Fruit fly (Drosophila melanogaster) ovary, adult (tissue): Measurements from ENCODE around the gene CG11356.
"Not testable (repeated sequence)": the region's sequence is repeated elsewhere in the genome, so short reads cannot be mapped to it uniquely, and the experiment has no call there.

Source experiments
- CG17801 ChIP-seq: fragments of 200-800 bp; optimal IDR thresholded peaks from 2 replicates; lab custom pipeline; 2019; ENCODE audit warnings: missing biosample characterization, mild to moderate bottlenecking, missing genetic modification characterization, moderate library complexity; ENCODE audit not compliant: partially characterized antibody

The CG11356 gene

DNA sequence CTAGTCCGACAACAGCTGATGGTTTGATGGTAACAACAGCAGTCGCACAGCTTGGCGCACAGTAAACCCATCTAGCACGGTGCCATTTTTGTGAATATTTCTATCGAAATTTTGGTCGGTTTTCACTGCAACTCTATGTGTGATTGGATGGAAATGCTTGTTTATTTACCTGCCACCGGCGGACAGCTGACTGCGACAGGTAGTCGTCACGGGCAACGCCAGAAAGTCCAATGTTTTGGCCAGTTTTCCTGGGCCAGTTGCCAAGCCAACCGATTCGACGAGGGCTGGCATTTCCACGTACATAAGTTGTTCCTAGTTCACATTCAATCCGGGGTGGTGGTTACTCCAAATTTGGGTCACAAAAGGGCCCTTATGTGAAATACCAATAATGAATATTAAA lies at the start of gene CG11356:
TSS of gene CG11356 (minus strand) at position 101 of the 400 bp plus-strand sequence.
- TF ChIP-seq CG17801 (GFP tag; lab: Kevin White, UChicago) = no peak

DNA sequence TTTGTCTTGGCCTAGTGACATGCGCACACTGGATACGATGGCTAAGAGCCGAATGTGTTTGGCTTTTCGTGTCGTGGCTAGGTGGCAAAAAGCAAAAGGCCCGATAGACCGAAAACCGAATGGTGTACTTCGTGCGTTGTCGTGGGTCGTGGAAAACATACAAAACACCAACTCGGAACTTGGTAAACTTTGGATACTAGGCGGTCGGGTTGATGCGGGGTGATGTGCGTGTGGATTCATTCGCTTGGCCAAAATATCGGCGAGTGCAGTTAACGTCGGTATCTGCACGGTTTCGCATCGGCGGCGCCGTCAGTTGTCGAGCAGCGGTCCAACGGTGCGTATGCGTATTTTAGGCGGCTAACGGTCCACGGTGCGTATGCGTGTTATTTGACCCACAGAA lies 24.4 kb upstream of the CG11356 start:
- TF ChIP-seq CG17801 (GFP tag; lab: Kevin White, UChicago) = no peak

DNA sequence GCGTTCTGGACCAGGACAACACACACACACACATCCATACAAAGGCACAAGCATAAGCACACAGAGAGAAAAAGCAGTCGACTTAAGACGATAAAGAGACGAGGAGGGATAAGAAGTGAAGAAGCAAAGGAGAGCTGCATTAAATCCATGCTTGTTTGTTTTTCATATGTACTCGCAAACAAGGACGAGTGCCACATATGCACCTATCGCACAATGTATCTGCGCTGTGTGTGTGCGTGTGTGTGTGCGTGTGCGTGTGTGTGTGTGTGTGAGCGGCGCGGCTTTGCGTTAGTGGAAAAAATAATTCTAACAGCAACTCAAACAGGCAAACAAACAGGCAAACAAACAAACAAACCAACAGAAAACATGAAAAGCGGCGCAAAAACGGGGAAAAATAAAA lies 15.7 kb upstream of the CG11356 start:
- TF ChIP-seq CG17801 (GFP tag; lab: Kevin White, UChicago) = no peak

DNA sequence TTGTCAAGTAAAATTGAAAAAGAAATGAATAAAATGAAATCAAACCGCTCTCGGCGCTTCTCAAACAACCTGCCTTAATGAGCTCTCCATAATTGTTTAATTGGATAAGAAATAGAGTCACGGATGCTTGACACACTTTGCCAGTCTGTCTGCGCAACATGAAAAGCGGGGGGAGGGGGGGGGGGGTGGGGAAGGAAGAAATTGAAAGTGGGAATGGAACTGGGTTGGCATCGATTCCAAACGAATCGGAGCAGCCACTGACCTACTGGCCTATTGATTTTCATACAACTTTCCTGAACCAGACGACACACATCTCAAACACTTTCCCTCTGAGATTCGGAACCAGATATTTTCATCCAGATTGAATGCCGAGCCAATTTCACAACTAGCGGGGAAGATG lies 3.3 kb upstream of the CG11356 start, which contains the start of gene CG2750:
TSS of gene CG2750 (plus strand) at position 301 of the 400 bp plus-strand sequence.
- TF ChIP-seq CG17801 (GFP tag; lab: Kevin White, UChicago) = no peak

DNA sequence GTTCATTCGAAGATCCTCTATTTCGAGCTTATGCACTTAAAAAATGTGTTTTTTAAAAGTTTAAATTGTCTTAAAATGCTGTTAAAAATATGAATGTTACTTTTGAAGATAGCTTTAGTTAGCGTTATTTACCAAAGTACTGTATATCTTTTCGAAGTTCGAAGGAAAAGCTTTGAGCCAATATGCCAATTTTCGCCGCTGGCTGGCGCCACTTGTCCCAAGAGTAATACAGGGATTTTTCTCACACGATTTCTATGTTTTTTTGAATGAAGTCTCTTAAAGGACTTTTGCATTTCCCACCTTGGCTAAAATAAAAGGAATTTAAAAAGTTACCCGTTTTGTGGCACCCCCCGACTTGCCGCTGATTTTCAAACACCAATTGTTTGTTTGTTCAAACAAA lies 579 bp upstream of the CG11356 start:
- no peak for TF ChIP-seq CG17801 (GFP tag; lab: Kevin White, UChicago)

DNA sequence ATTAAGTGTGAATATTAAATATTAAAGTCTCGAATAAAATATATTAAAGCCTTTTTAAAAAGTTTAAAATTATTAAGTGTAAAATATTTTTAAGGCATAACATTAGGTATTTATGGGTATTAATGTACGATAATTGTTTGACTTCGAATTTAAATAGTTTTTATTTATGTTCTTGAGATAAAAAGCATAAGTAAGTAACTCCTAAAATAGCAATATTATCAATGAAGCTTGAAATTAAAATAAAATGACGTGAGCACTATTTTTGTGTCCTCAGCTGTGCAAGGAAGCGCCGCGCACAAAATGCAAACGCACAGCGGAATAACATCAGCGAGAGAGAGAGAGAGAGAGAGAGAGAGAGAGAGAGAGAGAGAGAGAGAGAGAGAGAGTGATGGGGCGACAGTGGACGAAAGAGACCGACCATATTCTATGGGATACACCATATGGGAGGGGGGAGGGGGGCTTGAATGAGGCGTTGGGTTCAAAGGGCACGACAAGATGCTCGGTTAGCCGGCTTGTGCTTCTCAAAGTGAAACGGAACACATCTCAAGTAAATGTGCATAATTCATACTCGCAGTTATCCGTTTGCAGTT lies 13.3 kb downstream of the CG11356 start:
- no peak for TF ChIP-seq CG17801 (GFP tag; lab: Kevin White, UChicago)

DNA sequence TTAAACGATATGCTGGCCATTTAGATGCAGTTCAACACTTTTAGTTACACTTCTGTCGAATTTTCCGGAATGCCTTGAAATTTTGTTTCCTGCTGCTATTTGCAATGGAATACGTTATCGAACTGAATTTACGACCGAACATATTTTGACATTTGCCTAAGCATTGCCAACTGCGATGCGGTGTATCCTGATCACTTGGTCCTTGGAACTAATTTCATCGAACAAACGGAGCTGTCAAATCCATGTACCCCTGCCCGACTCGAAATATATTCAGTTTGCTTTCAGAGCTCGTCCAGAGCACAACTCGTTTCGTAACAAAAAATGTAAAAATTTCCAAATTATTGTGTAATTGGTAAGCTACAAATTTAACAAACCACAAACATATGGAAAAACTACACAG lies 16.7 kb downstream of the CG11356 start, which contains the start of gene CG15734:
TSS of gene CG15734 (minus strand) at position 101 of the 400 bp plus-strand sequence.
- not testable (repeated sequence) for TF ChIP-seq CG17801 (GFP tag; lab: Kevin White, UChicago)

DNA sequence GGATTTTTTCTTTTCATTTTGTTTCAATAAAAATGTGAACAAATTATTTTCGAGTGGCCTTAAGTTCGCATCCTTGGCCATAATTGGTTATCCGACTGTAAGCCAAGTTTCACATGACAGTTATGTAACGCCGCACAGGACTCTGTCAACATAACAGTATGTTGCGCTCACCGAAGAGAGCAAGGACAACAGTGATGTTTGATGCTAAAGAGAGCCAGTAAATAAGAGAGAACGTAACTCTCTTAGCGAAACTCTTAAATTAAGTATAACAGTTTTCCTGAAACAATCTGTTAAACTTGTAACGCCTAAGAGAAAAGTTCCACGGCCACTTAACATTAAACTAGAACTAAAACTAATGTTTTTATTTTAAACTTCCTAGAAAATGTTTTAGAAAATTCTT lies 17.9 kb downstream of the CG11356 start:
- TF ChIP-seq CG17801 (GFP tag; lab: Kevin White, UChicago) = no peak

DNA sequence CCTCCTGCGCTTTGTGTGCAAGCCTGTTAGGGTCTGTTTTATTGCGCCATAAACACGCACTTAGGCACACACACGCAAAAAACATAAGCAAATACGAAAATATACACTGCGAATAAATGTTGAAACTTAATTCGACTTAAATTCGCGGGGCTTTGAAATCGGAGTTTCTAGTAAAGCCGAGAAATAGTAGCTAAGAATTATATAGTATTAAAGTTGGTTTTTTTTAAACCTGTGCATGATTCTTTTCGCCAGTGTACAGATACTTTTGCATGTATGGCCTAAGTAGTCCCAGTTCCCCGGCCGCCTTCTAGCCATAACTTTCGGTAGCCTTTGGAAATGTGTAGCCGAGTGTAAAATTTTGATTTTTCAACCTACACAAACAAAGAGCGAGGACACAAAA lies 19.2 kb downstream of the CG11356 start:
- TF ChIP-seq CG17801 (GFP tag; lab: Kevin White, UChicago) = no peak

DNA sequence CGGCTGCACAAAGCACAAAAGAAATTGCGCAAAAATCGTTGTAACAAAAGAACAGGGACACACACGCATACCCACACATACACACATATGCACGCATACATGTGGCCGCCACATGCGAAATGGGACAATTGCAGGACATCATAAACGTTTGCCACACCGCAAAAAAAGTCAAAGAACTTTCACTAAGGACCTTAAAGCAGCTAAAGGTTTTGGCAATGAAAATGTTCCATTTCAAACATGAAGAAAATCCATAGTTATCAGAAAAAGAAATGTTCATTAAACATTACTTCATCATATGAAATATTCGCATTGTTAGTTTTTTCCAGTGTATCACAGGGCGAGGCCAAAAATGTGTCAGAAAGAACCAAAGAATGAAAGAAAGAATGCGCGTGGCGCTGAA lies 21.4 kb downstream of the CG11356 start:
- TF ChIP-seq CG17801 (GFP tag; lab: Kevin White, UChicago) = no peak

DNA sequence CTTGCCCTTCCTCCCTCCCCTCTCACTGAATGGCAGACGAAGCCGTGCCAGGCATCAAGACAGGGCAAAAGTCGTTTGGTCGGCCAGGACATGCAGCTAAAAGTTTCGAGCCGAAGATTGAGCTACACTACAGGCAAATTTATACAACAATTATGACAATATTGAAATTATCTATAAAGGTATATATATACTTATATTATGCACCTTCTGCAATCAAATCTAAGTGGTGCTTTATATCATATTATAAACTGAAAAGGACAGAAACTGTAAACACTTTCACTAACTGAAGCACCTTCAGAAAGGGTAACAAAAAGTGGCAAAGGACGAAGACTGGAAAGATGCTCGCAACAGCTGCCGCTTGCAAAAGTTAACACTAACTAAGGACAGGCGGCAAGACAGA lies 27.4 kb downstream of the CG11356 start:
- TF ChIP-seq CG17801 (GFP tag; lab: Kevin White, UChicago) = no peak

DNA sequence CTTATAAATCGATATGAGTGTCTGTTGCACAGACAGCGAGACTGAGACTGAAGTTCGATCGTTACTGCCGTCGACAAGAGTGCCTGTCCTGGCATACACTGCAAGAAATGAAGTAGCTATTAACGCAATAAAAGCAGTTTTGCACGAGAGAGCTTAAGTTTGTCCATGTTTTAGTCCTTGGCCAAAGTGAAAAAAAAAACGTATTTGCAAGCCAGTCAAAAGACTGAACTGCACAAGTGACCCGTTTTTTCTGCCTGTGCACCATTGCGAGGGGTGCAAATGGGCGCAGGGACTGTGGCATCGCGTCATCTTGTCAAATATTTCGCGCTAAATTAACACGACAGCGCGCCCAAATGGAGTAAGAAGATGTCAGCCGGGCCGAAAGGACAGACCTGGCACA lies 28.1 kb downstream of the CG11356 start:
- TF ChIP-seq CG17801 (GFP tag; lab: Kevin White, UChicago) = no peak

DNA sequence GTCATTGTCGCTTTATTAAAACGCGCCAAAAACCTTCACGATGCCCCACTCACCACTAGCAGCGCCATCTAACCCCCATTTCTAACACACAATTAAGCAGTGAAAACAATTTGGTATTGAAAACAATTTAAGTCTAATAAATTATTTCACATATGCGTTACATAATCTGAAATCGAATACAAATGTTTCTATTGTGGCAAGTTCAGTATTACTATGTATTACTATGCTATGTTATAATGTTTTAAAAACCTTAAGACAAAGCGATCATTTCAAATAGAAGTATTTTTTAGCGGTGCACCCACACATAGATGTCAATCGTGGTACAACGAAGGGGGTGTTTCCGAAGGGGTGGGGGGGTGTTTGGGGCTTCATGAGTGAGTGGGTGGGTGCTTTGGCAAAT lies 30.0 kb downstream of the CG11356 start:
- no peak for TF ChIP-seq CG17801 (GFP tag; lab: Kevin White, UChicago)

DNA sequence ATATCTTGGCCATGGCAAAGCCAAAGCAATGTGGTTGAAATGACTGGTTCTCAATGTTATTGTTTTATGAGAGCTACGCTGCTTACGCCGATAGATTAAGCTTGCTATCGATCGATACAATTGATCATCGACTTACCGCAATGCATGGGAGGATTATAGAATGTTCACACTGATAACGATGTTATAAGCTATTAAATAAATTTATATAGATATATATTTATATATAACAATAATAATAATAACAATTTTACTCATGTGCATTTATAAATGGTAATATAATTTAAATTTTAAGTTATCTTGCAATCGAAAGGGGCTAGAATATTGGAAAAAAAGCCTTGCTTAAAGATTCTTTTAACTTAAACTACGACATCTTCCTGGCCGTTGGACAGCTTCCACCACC lies 30.9 kb downstream of the CG11356 start, which contains the start of gene moon:
TSS of gene moon (minus strand) at position 101 of the 400 bp plus-strand sequence.
- no peak for TF ChIP-seq CG17801 (GFP tag; lab: Kevin White, UChicago)

DNA sequence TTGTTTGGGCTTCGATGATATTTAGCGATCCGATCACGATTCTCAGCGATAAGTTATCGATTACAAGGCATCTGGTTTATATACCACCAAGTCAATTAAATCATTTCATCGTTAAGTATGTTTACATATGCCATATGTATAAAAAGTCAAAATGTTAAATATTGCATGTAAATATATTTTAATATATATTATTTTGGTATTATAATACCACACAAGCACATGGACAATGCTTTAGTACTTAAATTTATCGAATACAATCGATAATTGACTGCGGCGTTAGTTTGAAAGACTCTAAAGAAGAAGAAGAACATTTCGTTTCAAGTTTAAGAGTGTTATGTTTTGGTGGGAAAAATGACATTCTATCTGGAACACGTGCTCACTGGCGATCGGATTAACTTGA lies 33.5 kb downstream of the CG11356 start, which contains the start of gene CG34323:
TSS of gene CG34323 (plus strand) at position 301 of the 400 bp plus-strand sequence.
- no peak for TF ChIP-seq CG17801 (GFP tag; lab: Kevin White, UChicago)

DNA sequence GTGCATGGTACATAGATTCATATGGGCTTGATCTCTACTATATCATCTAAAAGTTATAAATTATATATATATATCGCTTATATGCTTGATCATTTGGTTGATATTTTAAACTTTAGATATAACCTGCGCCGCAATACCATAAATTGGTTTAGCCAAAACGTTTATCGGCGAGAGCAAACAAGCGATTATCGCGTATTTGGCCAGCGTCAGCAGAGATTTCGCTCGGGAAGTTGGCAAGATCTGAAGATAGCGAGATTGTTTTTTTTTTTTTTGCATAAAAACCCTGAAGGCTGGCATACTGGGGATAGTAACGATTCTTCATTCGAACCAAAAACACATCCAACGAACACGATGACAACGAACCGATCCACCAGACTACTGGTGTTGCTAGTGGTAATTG lies 44.1 kb downstream of the CG11356 start, which contains the start of gene Muc11A:
TSS of gene Muc11A (plus strand) at position 301 of the 400 bp plus-strand sequence.
- TF ChIP-seq CG17801 (GFP tag; lab: Kevin White, UChicago) = no peak
